Fruit fly (Drosophila melanogaster) whole organism, adult: ENCODE measurements around the gene mRpL38.
A peak's percentile ranks its signal among the peaks of the same experiment; 100 is the strongest.

ENCODE experiments used
- CG11617 ChIP-seq: fragments of 200-800 bp; sonication (Bioruptor generic); optimal IDR thresholded peaks from 2 replicates; lab custom pipeline; 2017; ENCODE audit warnings: mild to moderate bottlenecking, missing biosample characterization, missing genetic modification reagents, missing genetic modification characterization
- CG12768 ChIP-seq: fragments of 200-800 bp; sonication (Bioruptor generic); optimal IDR thresholded peaks from 2 replicates; lab custom pipeline; 2017; ENCODE audit warnings: missing biosample characterization, missing genetic modification characterization, mild to moderate bottlenecking, moderate library complexity, missing genetic modification reagents
- CG14711 ChIP-seq: fragments of 200-800 bp; sonication (Bioruptor generic); optimal IDR thresholded peaks from 2 replicates; lab custom pipeline; 2018; ENCODE audit warnings: missing biosample characterization, mild to moderate bottlenecking, missing genetic modification characterization, moderate library complexity
- CG1620 ChIP-seq: fragments of 200-800 bp; sonication (Bioruptor generic); optimal IDR thresholded peaks from 2 replicates; lab custom pipeline; 2016; ENCODE audit warnings: missing biosample characterization, missing genetic modification characterization
- CG33017 ChIP-seq: fragments of 200-800 bp; sonication (Bioruptor generic); optimal IDR thresholded peaks from 2 replicates; lab custom pipeline; 2018; ENCODE audit warnings: missing biosample characterization, mild to moderate bottlenecking, missing genetic modification characterization, moderate library complexity
- CG5204 ChIP-seq: fragments of 200-800 bp; sonication (Bioruptor generic); optimal IDR thresholded peaks from 2 replicates; lab custom pipeline; 2016; ENCODE audit warnings: missing biosample characterization, missing genetic modification characterization
- CG7045 ChIP-seq: fragments of 200-800 bp; sonication (Bioruptor generic); optimal IDR thresholded peaks from 2 replicates; lab custom pipeline; 2017; ENCODE audit warnings: missing biosample characterization, mild to moderate bottlenecking, missing genetic modification characterization
- CG7101 ChIP-seq: fragments of 200-800 bp; sonication (Bioruptor generic); optimal IDR thresholded peaks from 2 replicates; lab custom pipeline; 2018; ENCODE audit warnings: missing biosample characterization, mild to moderate bottlenecking, missing genetic modification characterization, moderate library complexity
- Clk ChIP-seq: fragments of 200-800 bp; sonication (Bioruptor generic); optimal IDR thresholded peaks from 2 replicates; lab custom pipeline; 2017; ENCODE audit warnings: missing biosample characterization, missing genetic modification characterization
- Crg-1 ChIP-seq: fragments of 200-800 bp; sonication (Bioruptor generic); optimal IDR thresholded peaks from 2 replicates; lab custom pipeline; 2016; ENCODE audit warnings: missing biosample characterization, missing genetic modification characterization
- Hr96 ChIP-seq: fragments of 200-800 bp; sonication (Bioruptor generic); optimal IDR thresholded peaks from 2 replicates; lab custom pipeline; 2016; ENCODE audit warnings: missing biosample characterization, missing genetic modification characterization
- Mnt ChIP-seq: fragments of 200-800 bp; sonication (Bioruptor generic); optimal IDR thresholded peaks from 2 replicates; lab custom pipeline; 2016; ENCODE audit warnings: missing biosample characterization, mild to moderate bottlenecking, missing genetic modification characterization
- bab1 ChIP-seq: fragments of 200-800 bp; sonication (Bioruptor generic); optimal IDR thresholded peaks from 3 replicates; lab custom pipeline; 2019; ENCODE audit warnings: missing biosample characterization, mild to moderate bottlenecking, missing genetic modification characterization, moderate library complexity
- cic ChIP-seq: fragments of 200-800 bp; sonication (Bioruptor generic); optimal IDR thresholded peaks from 2 replicates; lab custom pipeline; 2017; ENCODE audit warnings: missing biosample characterization, mild to moderate bottlenecking, missing genetic modification characterization, moderate library complexity
- cnc ChIP-seq, 2 experiments: fragments of >200 bp; optimal IDR thresholded peaks; 2 replicates each; lab custom pipeline; 2017
- kay ChIP-seq: fragments of 200-800 bp; sonication (Bioruptor generic); peaks from one replicate; lab custom pipeline; 2016; ENCODE audit warnings: missing biosample characterization, missing genetic modification characterization, borderline replicate concordance
- ovo ChIP-seq: fragments of 200-800 bp; sonication (Bioruptor generic); optimal IDR thresholded peaks from 2 replicates; lab custom pipeline; 2016; ENCODE audit warnings: missing biosample characterization, missing genetic modification characterization
- pad ChIP-seq: fragments of 200-800 bp; sonication (Bioruptor generic); optimal IDR thresholded peaks from 3 replicates; lab custom pipeline; 2017; ENCODE audit warnings: missing biosample characterization, missing genetic modification characterization, mild to moderate bottlenecking, moderate library complexity, missing genetic modification reagents
- tj ChIP-seq: fragments of 200-800 bp; sonication (Bioruptor generic); optimal IDR thresholded peaks from 3 replicates; lab custom pipeline; 2017; ENCODE audit warnings: missing biosample characterization, mild to moderate bottlenecking, missing genetic modification characterization, moderate library complexity
- toe ChIP-seq: fragments of 200-800 bp; sonication (Bioruptor generic); optimal IDR thresholded peaks from 2 replicates; lab custom pipeline; 2016; ENCODE audit warnings: missing biosample characterization, missing genetic modification characterization

mRpL38 gene

DNA sequence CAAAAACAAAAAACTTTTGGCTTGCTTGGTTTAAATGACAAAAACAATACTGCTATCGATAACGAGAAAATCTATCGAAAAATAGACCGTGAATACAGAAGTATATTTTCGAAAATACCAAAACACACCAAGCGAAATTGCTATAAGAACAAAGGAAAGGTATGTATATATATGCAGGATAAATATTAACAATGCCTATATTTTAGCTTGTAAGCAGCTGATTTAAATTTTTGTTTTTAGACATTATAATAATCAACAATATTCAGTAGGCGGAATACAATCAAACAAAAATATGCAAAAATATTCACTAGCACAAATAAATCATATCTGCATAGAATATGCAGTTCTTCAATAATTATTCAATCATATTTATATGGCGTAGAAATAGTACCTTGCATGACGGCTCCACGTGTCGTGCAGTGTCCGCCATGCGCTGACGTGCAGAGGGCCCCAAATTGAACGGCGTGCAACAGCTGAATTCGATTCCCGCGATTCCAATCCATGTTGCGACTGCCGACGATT lies 11.8 kb downstream of the mRpL38 start, which contains the start of the genes Fbxl4 and Dus2:
Gene Fbxl4, minus strand, starts transcription at position 51 of the 522 bp plus-strand sequence.
Gene Dus2, plus strand, starts transcription at position 116 of the 522 bp plus-strand sequence.
- TF ChIP-seq ovo (GFP tag; lab: Kevin White, UChicago): peak; percentile 79
- TF ChIP-seq tj (GFP tag; lab: Kevin White, UChicago): peak; percentile 81
- TF ChIP-seq Crg-1 (GFP tag; lab: Kevin White, UChicago): peak; percentile 81
- peak; percentile 84 for TF ChIP-seq CG14711
- peak; percentile 63 for TF ChIP-seq Clk (GFP tag; lab: Kevin White, UChicago)
- no peak for TF ChIP-seq cic (GFP tag; lab: Kevin White, UChicago)
- peak; percentile 61 for TF ChIP-seq CG33017 (tag; lab: Kevin White, UChicago)
- peak; percentile 88 for TF ChIP-seq Mnt
- no peak for TF ChIP-seq CG5204 (GFP tag; lab: Kevin White, UChicago)
- TF ChIP-seq pad (GFP tag; lab: Kevin White, UChicago): peak; percentile 83
- TF ChIP-seq CG11617 (GFP tag; lab: Kevin White, UChicago): peak; percentile 93
- no peak for TF ChIP-seq kay (GFP tag; lab: Kevin White, UChicago)
- peak; percentile 91 for TF ChIP-seq toe
- TF ChIP-seq Hr96 (GFP tag; lab: Kevin White, UChicago): peak; percentile 93
- TF ChIP-seq CG7101 (tag; lab: Kevin White, UChicago): peak; percentile 87
- TF ChIP-seq CG7045 (GFP tag; lab: Kevin White, UChicago): peak; percentile 81
- no peak for TF ChIP-seq cnc (optimal IDR thresholded peaks at IDR 0.05; lab: Kevin White, UChicago)
- peak; percentile 92 for TF ChIP-seq bab1 (GFP tag; lab: Kevin White, UChicago)
- TF ChIP-seq CG1620 (GFP tag; lab: Kevin White, UChicago): peak; percentile 94
- peak; percentile 79 for TF ChIP-seq CG12768 (GFP tag; lab: Kevin White, UChicago)

- TF ChIP-seq CG7045 (GFP tag; lab: Kevin White, UChicago) (no peak), Crg-1 (GFP tag; lab: Kevin White, UChicago) (no peak), pad (GFP tag; lab: Kevin White, UChicago) (no peak), cnc (optimal IDR thresholded peaks at IDR 0.05; lab: Kevin White, UChicago) (no peak), CG5204 (GFP tag; lab: Kevin White, UChicago) (no peak), CG1620 (GFP tag; lab: Kevin White, UChicago) (no peak), CG12768 (GFP tag; lab: Kevin White, UChicago) (no peak), CG14711 (no peak), toe (no peak), CG11617 (GFP tag; lab: Kevin White, UChicago) (no peak), tj (GFP tag; lab: Kevin White, UChicago) (no peak), Mnt (no peak), cic (GFP tag; lab: Kevin White, UChicago) (no peak), bab1 (GFP tag; lab: Kevin White, UChicago) (no peak)
Observed at dm6 chrX:14242479-14242878, 16.4 kb downstream of the mRpL38 start, which contains the start of gene mRNA-cap. TSS of gene mRNA-cap (minus strand) at chrX:14242822.

DNA sequence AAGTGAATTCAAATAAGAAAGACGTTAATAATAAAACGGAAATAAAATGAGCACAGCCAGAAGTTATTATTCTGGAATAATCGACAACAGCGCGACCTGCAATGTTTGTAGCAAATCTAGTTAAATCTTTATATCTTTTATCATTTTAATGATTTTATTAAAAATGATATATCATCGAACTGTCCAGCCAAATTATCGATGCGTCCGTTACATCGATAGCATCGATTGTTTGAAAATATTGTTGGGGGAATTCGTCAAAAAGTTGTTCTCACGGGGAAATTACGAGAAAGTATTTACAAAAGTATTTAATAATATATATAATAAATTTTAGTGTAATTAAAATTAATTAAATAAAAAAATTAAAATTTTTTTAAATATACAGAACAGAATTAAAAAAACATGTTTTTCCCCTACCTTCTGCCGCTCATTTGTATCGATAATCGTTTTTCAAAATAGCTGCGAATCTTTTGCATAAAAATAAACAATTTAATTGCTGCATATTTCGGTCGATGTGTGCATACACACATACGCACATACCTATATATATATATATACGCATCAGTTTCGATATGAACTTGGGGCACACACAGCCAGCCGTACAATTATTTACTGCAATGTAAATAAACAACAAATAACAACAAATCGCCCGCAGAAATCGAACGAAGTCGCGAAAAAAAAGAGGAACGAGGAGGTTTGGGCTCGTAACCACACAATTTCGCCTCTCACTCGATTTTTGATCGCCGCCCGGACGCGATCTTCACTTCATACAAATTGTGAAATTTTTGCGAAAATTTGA lies 17.1 kb downstream of the mRpL38 start, which contains the start of gene CG32599:
Gene CG32599, plus strand, starts transcription at position 746 of the 796 bp plus-strand sequence.
- TF ChIP-seq Hr96 (GFP tag; lab: Kevin White, UChicago): no peak
- peak; percentile 44 for TF ChIP-seq CG14711
- TF ChIP-seq bab1 (GFP tag; lab: Kevin White, UChicago): no peak
- TF ChIP-seq CG7101 (tag; lab: Kevin White, UChicago): peak; percentile 21

DNA sequence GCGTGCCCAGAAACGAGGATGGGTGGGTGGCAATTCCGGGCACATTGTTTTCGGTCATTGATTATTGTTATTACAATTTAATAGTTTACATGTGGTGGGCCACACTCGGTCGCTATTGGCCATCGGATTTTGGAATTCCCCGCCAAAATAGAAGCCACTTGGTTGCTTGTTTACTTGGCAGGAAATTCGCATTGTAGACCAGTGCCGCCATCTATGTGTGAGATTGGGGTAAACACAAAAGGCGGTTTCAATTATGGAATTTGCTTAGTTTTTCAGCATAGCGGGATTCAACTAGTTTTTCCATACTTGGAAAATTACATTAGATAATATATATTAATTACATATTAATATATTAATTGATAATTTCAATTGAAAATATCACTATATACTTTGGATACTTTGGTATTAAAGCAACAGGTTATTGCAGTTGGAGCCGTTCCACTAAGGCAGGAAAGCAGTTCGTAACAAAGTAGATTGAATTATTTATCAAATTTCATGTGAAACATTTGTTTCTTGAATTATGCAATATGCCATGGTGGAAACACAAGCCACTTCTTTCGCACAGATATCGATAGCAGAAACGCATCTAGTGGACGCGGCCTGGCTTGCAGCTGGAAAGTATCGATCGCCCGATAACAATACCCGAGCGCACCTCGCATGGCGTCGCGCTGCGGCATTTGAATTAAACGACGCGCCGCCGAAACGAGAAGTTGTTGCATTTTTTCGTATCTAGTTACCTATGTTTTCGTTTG lies 21.1 kb downstream of the mRpL38 start, which contains the start of gene mud:
Gene mud, plus strand, starts transcription at position 698 of the 752 bp plus-strand sequence.
- TF ChIP-seq tj (GFP tag; lab: Kevin White, UChicago) (no peak), cnc (optimal IDR thresholded peaks at IDR 0.05; lab: Kevin White, UChicago) (no peak), pad (GFP tag; lab: Kevin White, UChicago) (no peak), kay (GFP tag; lab: Kevin White, UChicago) (peak; percentile 10), CG5204 (GFP tag; lab: Kevin White, UChicago) (no peak)

DNA sequence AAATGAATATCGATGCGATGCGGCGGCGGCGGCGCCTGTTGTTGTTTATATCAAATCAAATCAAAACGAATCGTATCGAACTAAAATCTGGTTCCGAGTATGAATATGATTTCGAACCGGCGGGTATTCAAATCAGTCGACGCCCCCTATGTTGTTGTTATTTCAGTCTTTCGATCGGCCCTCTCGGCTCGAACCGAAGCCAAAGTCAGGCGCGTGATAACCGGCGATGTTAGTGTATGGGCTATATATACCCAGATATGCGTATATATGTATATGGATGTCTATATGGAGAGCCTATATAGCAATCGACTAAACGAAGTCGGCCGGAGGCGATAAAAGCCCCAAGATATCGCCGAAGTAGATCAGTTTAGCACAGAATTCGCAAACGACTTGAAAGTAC lies 34.8 kb downstream of the mRpL38 start, which contains the start of the genes CG46317 and Tat:
Gene CG46317, plus strand, starts transcription at position 361 of the 400 bp plus-strand sequence.
Gene Tat, plus strand, starts transcription at position 361 of the 400 bp plus-strand sequence.
- TF ChIP-seq Crg-1 (GFP tag; lab: Kevin White, UChicago) (no peak), ovo (GFP tag; lab: Kevin White, UChicago) (no peak), CG1620 (GFP tag; lab: Kevin White, UChicago) (no peak), cnc (optimal IDR thresholded peaks at IDR 0.05; lab: Kevin White, UChicago) (no peak), toe (no peak)
